Worm (Caenorhabditis elegans) whole organism, L2 larva: ENCODE results near the gene ubc-23.

Experiments used
- C34F6.9 ChIP-seq: fragments of 150-350 bp; optimal IDR thresholded peaks from 2 replicates; lab custom pipeline; 2014; ENCODE audit warnings: missing biosample characterization, missing genetic modification characterization
- R02D3.7 ChIP-seq: fragments of 150-350 bp; optimal IDR thresholded peaks from 2 replicates; lab custom pipeline; 2014; ENCODE audit warnings: missing biosample characterization, missing genetic modification characterization
- Y55F3AM.14 ChIP-seq: fragments of 200-800 bp; sonication (Bioruptor generic); optimal IDR thresholded peaks from 2 replicates; lab custom pipeline; 2018; ENCODE audit warnings: mild to moderate bottlenecking, missing genetic modification characterization, missing compliant biosample characterization
- ZK546.5 ChIP-seq: sonication (generic microtip); optimal IDR thresholded peaks from 2 replicates; lab custom pipeline; 2017; ENCODE audit warnings: missing biosample characterization, missing genetic modification characterization
- alr-1 ChIP-seq: fragments of 150-350 bp; optimal IDR thresholded peaks from 2 replicates; lab custom pipeline; 2014; ENCODE audit warnings: missing biosample characterization, missing genetic modification characterization
- aly-2 ChIP-seq: fragments of 150-350 bp; optimal IDR thresholded peaks from 2 replicates; lab custom pipeline; 2014; ENCODE audit warnings: missing biosample characterization, missing genetic modification characterization
- ama-1 ChIP-seq: fragments of 150-350 bp; optimal IDR thresholded peaks from 2 replicates; lab custom pipeline; 2018; ENCODE audit warnings: inconsistent platforms
- blmp-1 ChIP-seq: sonication (generic microtip); optimal IDR thresholded peaks from 2 replicates; lab custom pipeline; 2017; ENCODE audit warnings: missing genetic modification characterization, mild to moderate bottlenecking, missing compliant biosample characterization, antibody characterized with exemption, moderate library complexity; ENCODE audit not compliant: insufficient read depth
- ceh-16 ChIP-seq: fragments of 150-350 bp; optimal IDR thresholded peaks from 2 replicates; lab custom pipeline; 2014; ENCODE audit warnings: missing biosample characterization, missing genetic modification characterization
- ceh-82 ChIP-seq: fragments of 150-350 bp; optimal IDR thresholded peaks from 2 replicates; lab custom pipeline; 2014; ENCODE audit warnings: missing biosample characterization, missing genetic modification characterization
- crh-2 ChIP-seq: sonication (generic microtip); optimal IDR thresholded peaks from 2 replicates; lab custom pipeline; 2017; ENCODE audit warnings: missing biosample characterization, missing genetic modification characterization
- egl-27 ChIP-seq: sonication (generic microtip); optimal IDR thresholded peaks from 3 replicates; lab custom pipeline; 2017; ENCODE audit warnings: missing biosample characterization, missing genetic modification reagents, missing genetic modification characterization
- elt-1 ChIP-seq: fragments of 150-350 bp; optimal IDR thresholded peaks from 2 replicates; lab custom pipeline; 2014; ENCODE audit warnings: missing biosample characterization, missing genetic modification characterization
- elt-3 ChIP-seq: sonication (generic microtip); optimal IDR thresholded peaks from 2 replicates; lab custom pipeline; 2017; ENCODE audit warnings: missing biosample characterization, missing genetic modification characterization
- fos-1 ChIP-seq: fragments of 150-350 bp; optimal IDR thresholded peaks from 2 replicates; lab custom pipeline; 2014; ENCODE audit warnings: missing biosample characterization, missing genetic modification characterization
- gmeb-1 ChIP-seq: fragments of 150-350 bp; optimal IDR thresholded peaks from 2 replicates; lab custom pipeline; 2014; ENCODE audit warnings: missing biosample characterization, missing genetic modification characterization
- lin-11 ChIP-seq: fragments of 150-350 bp; sonication (generic microtip); optimal IDR thresholded peaks from 2 replicates; lab custom pipeline; 2014; ENCODE audit warnings: missing biosample characterization, missing genetic modification characterization, inconsistent platforms, mixed read lengths
- lin-13 ChIP-seq: fragments of 150-350 bp; optimal IDR thresholded peaks from 2 replicates; lab custom pipeline; 2014; ENCODE audit warnings: missing biosample characterization, missing genetic modification reagents, missing genetic modification characterization
- lin-39 ChIP-seq: fragments of 150-350 bp; optimal IDR thresholded peaks from 2 replicates; lab custom pipeline; 2014; ENCODE audit warnings: missing biosample characterization, missing genetic modification reagents, missing genetic modification characterization
- lsy-2 ChIP-seq, 2 experiments: fragments of 150-350 bp in 1 of 2; sonication (generic microtip) in 1 of 2; optimal IDR thresholded peaks; 2 replicates each; lab custom pipeline; 2014 to 2017; ENCODE audit warnings: missing biosample characterization in 2 of 2, missing genetic modification characterization in 2 of 2
- mab-5 ChIP-seq: fragments of 150-350 bp; optimal IDR thresholded peaks from 2 replicates; lab custom pipeline; 2014; ENCODE audit warnings: missing biosample characterization, missing genetic modification characterization
- mbf-1 ChIP-seq: sonication (generic microtip); optimal IDR thresholded peaks from 2 replicates; lab custom pipeline; 2017; ENCODE audit warnings: missing biosample characterization, missing genetic modification characterization
- nhr-129 ChIP-seq: fragments of 150-350 bp; optimal IDR thresholded peaks from 2 replicates; lab custom pipeline; 2014; ENCODE audit warnings: missing biosample characterization, missing genetic modification characterization
- nhr-21 ChIP-seq: fragments of 150-350 bp; optimal IDR thresholded peaks from 2 replicates; lab custom pipeline; 2014; ENCODE audit warnings: missing biosample characterization, missing genetic modification characterization
- nhr-23 ChIP-seq: fragments of 150-350 bp; optimal IDR thresholded peaks from 2 replicates; lab custom pipeline; 2014; ENCODE audit warnings: missing biosample characterization, missing genetic modification reagents, missing genetic modification characterization
- nhr-237 ChIP-seq: fragments of 150-350 bp; optimal IDR thresholded peaks from 2 replicates; lab custom pipeline; 2014; ENCODE audit warnings: missing biosample characterization, missing genetic modification characterization
- nhr-77 ChIP-seq: fragments of 150-350 bp; optimal IDR thresholded peaks from 2 replicates; lab custom pipeline; 2014; ENCODE audit warnings: missing biosample characterization, missing genetic modification characterization
- sem-4 ChIP-seq: fragments of 150-350 bp; optimal IDR thresholded peaks from 2 replicates; lab custom pipeline; 2014; ENCODE audit warnings: missing biosample characterization, missing genetic modification reagents, missing genetic modification characterization
- sma-3 ChIP-seq: sonication (generic microtip); optimal IDR thresholded peaks from 2 replicates; lab custom pipeline; 2016; ENCODE audit warnings: missing genetic modification reagents, missing genetic modification characterization, missing compliant biosample characterization
- sma-9 ChIP-seq, 2 experiments: fragments of 150-350 bp in 1 of 2; sonication (generic microtip) in 1 of 2; optimal IDR thresholded peaks; 2 replicates each; lab custom pipeline; 2014 to 2016; ENCODE audit warnings: missing genetic modification characterization in 2 of 2, mild to moderate bottlenecking in 1 of 2, missing biosample characterization in 1 of 2, missing compliant biosample characterization in 1 of 2, missing genetic modification reagents in 1 of 2, moderate library complexity in 1 of 2
- unc-39 ChIP-seq: fragments of 150-350 bp; optimal IDR thresholded peaks from 2 replicates; lab custom pipeline; 2014; ENCODE audit warnings: missing biosample characterization, missing genetic modification characterization
- unc-55 ChIP-seq: fragments of 150-350 bp; sonication (generic microtip); optimal IDR thresholded peaks from 3 replicates; lab custom pipeline; 2014; ENCODE audit warnings: missing biosample characterization, missing genetic modification reagents, missing genetic modification characterization
- unc-62 ChIP-seq: fragments of 150-350 bp; optimal IDR thresholded peaks from 2 replicates; lab custom pipeline; 2014; ENCODE audit warnings: missing biosample characterization, missing genetic modification reagents, missing genetic modification characterization
- zag-1 ChIP-seq: fragments of 150-350 bp; optimal IDR thresholded peaks from 2 replicates; lab custom pipeline; 2014; ENCODE audit warnings: missing biosample characterization, missing genetic modification characterization
- ztf-4 ChIP-seq: fragments of 150-350 bp; optimal IDR thresholded peaks from 2 replicates; lab custom pipeline; 2014; ENCODE audit warnings: missing biosample characterization, missing genetic modification characterization

Gene ubc-23

DNA sequence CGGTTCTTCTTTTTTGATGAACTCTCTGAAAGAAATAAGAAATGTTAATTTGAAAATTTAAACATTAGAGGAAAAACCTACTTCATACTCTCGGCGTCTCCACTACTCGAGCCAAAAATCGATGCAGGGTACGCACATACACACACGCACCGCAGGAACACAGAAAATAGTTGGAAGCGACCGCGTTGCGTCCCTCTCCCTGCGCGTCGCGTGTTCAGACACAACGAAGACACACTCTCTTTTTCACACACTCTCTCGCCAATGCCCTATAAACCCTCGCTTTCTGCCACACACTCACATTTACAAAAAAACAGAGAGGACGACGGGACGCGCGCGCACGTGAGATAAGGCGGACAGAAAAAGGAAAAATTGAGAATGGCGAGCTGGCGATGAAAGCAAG lies 33.2 kb upstream of the ubc-23 start, which contains the start of gene R04E5.9 (continued):
- TF ChIP-seq ceh-16 (no peak), nhr-21 (tag; lab: Kevin White, UChicago) (peak; percentile 70), C34F6.9 (tag; lab: Kevin White, UChicago) (peak; percentile 94), egl-27 (tag; lab: Kevin White, UChicago) (peak; percentile 86), lsy-2 (tag; optimal IDR thresholded peaks at IDR 0.05; lab: Kevin White, UChicago) (peak; percentile 53 to 84), ZK546.5 (tag; lab: Kevin White, UChicago) (no peak), ama-1 (lab: Kevin White, UChicago) (peak; percentile 7)
- TF ChIP-seq, all 48 proteins: peak for 28

DNA sequence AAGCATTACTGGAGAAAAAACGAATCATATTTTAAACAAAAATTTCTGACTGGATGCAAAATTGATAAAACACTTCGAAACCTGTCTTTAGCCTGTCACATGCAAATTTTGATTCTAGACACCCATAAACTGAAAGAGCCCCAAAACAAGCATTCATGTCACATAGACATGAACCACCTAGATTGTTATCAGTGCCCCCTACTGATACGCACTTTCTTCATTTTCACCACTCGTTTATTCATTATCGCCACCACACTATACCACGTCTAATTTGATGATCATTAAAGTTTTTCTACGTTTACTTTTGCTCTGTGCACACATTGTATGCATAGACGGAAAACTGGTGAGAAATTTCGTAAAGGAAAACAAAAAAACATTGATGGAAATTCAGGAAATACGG lies 32.2 kb upstream of the ubc-23 start, which contains the start of gene cnnm-2:
Gene cnnm-2, plus strand, starts transcription at position 190 of the 400 bp plus-strand sequence.
- TF ChIP-seq mab-5 = no peak
- no peak for TF ChIP-seq gmeb-1 (tag; lab: Kevin White, UChicago)
- no peak for TF ChIP-seq lin-13
- no peak for TF ChIP-seq Y55F3AM.14
- TF ChIP-seq sma-9 (GFP tag; optimal IDR thresholded peaks at IDR 0.05; lab: Kevin White, UChicago) = no peak
- no peak for TF ChIP-seq sma-9 (tag; optimal IDR thresholded peaks at IDR 0.05; lab: Kevin White, UChicago)
- peak; percentile 53 for TF ChIP-seq crh-2 (tag; lab: Kevin White, UChicago)
- TF ChIP-seq fos-1 (tag; lab: Kevin White, UChicago) = peak; percentile 82
- TF ChIP-seq, all 48 proteins: peak for 2

DNA sequence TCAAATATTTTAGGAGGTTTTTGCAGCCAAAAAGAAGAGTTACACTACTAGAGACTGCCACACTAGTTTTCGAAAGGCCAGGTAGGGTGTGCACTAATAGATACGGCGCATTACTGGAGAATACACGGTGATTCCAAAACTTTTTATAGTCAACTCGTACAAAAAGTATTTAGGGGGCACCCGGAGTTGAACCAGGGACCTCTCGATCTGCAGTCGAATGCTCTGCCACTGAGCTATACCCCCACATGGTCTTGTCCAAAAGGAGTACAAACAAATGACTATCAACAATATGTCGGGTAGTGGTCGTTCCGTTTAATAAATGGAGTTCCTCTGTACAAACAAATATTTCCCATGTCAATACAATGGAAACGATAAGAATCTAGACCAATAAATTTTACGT lies 26.2 kb upstream of the ubc-23 start:
- peak; percentile 30 for TF ChIP-seq fos-1 (tag; lab: Kevin White, UChicago)
- no peak for TF ChIP-seq zag-1

DNA sequence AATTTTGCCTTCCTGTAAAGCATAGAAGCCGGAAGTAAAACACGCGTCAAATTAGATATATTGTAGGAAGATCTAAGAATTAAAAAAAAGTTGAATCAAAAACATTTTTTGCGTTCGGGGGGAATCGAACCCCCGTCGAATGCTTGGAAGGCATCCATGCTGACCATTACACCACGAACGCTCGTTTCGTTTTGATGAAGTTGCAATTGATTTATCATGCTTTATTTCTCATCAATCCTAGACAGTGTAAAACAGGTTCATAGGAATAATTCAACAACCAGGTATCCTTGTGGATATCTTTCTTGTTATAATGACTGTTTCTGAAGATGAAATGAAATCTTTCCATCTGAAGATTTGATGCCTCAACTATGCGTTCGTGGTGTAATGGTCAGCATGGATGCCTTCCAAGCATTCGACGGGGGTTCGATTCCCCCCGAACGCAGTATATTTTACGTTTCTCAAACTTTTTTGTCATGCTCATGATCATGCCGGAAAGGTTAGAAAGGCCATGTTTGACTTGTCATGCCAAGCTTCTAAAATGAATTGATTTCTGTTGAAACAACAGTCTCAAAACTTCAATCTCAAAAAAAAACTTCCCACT lies 24.2 kb upstream of the ubc-23 start:
- no peak for TF ChIP-seq lin-11 (tag; lab: Kevin White, UChicago)
- peak; percentile 62 for TF ChIP-seq nhr-21 (tag; lab: Kevin White, UChicago)
- TF ChIP-seq elt-3 (tag; lab: Kevin White, UChicago) = no peak
- peak; percentile 14 for TF ChIP-seq sma-3 (GFP tag; lab: Kevin White, UChicago)

ce11 chrX:8820643-8821042 lies 23.4 kb upstream of the ubc-23 start:
- TF ChIP-seq nhr-77 (tag; lab: Kevin White, UChicago) (no peak), elt-3 (tag; lab: Kevin White, UChicago) (no peak), aly-2 (tag; lab: Kevin White, UChicago) (no peak), nhr-129 (no peak), elt-1 (tag; lab: Kevin White, UChicago) (no peak), unc-55 (GFP tag; lab: Kevin White, UChicago) (no peak), gmeb-1 (tag; lab: Kevin White, UChicago) (peak; percentile 3), nhr-23 (tag; lab: Kevin White, UChicago) (no peak), ama-1 (lab: Kevin White, UChicago) (no peak), ceh-82 (tag; lab: Kevin White, UChicago) (no peak), unc-62 (GFP tag; lab: Kevin White, UChicago) (no peak), R02D3.7 (tag; lab: Kevin White, UChicago) (no peak), egl-27 (tag; lab: Kevin White, UChicago) (no peak), nhr-237 (tag; lab: Kevin White, UChicago) (no peak), alr-1 (tag; lab: Kevin White, UChicago) (no peak), mbf-1 (no peak), sma-9 (GFP tag; optimal IDR thresholded peaks at IDR 0.05; lab: Kevin White, UChicago) (peak; percentile 23), sma-9 (tag; optimal IDR thresholded peaks at IDR 0.05; lab: Kevin White, UChicago) (no peak), unc-39 (no peak), crh-2 (tag; lab: Kevin White, UChicago) (peak; percentile 68), fos-1 (tag; lab: Kevin White, UChicago) (peak; percentile 92), blmp-1 (tag; lab: Kevin White, UChicago) (no peak), sem-4 (no peak), ztf-4 (tag; lab: Kevin White, UChicago) (no peak), lin-39 (tag; lab: Kevin White, UChicago) (no peak)
- TF ChIP-seq, all 48 proteins: peak for 4
